Fruit fly (Drosophila melanogaster) whole organism, wandering third instar larva: ENCODE data around the gene Atg4b.

Source experiments
- Abd-B ChIP-seq: fragments of >200 bp; optimal IDR thresholded peaks from 2 replicates; lab custom pipeline; 2017; ENCODE audit warnings: missing biosample characterization, missing genetic modification characterization
- CG32264 ChIP-seq: fragments of 200-800 bp; sonication (Bioruptor generic); optimal IDR thresholded peaks from 2 replicates; lab custom pipeline; 2016; ENCODE audit warnings: missing biosample characterization, missing genetic modification characterization
- CG9705 ChIP-seq: fragments of 200-800 bp; sonication (Bioruptor generic); optimal IDR thresholded peaks from 2 replicates; lab custom pipeline; 2018; ENCODE audit warnings: missing biosample characterization, mild to moderate bottlenecking, missing genetic modification characterization
- CrebA ChIP-seq: fragments of 200-800 bp; sonication (Bioruptor generic); optimal IDR thresholded peaks from 2 replicates; lab custom pipeline; 2016; ENCODE audit warnings: missing biosample characterization, mild to moderate bottlenecking, missing genetic modification characterization, borderline replicate concordance
- Dfd ChIP-seq: fragments of >200 bp; optimal IDR thresholded peaks from 2 replicates; lab custom pipeline; 2017; ENCODE audit warnings: missing biosample characterization, missing genetic modification characterization
- Dif ChIP-seq: fragments of 200-275, 200-300 bp; sonication (Bioruptor generic); optimal IDR thresholded peaks from 2 replicates; lab custom pipeline; 2018; ENCODE audit warnings: missing biosample characterization, missing genetic modification characterization; ENCODE audit not compliant: partially characterized antibody
- GATAd ChIP-seq: sonication (Bioruptor generic); optimal IDR thresholded peaks from 2 replicates; lab custom pipeline; 2016; ENCODE audit warnings: missing biosample characterization, missing genetic modification characterization
- HLH106 ChIP-seq: fragments of 200-800 bp; optimal IDR thresholded peaks from 3 replicates; lab custom pipeline; 2019; ENCODE audit warnings: missing biosample characterization, mild to moderate bottlenecking, missing genetic modification characterization, moderate library complexity
- Hnf4 ChIP-seq: fragments of 200-800 bp; sonication (Bioruptor generic); optimal IDR thresholded peaks from 2 replicates; lab custom pipeline; 2016; ENCODE audit warnings: missing biosample characterization, mild to moderate bottlenecking, missing genetic modification characterization
- Hr78 ChIP-seq: fragments of >200 bp; optimal IDR thresholded peaks from 2 replicates; lab custom pipeline; 2017; ENCODE audit warnings: missing biosample characterization, missing genetic modification characterization
- Hr83 ChIP-seq: fragments of 200-300 bp; sonication (Bioruptor generic); optimal IDR thresholded peaks from 2 replicates; lab custom pipeline; 2016; ENCODE audit warnings: missing biosample characterization, mild to moderate bottlenecking, missing genetic modification characterization, moderate library complexity; ENCODE audit not compliant: poor library complexity, severe bottlenecking
- Jra ChIP-seq: sonication (Bioruptor generic); optimal IDR thresholded peaks from 2 replicates; lab custom pipeline; 2016; ENCODE audit warnings: missing biosample characterization, missing genetic modification characterization
- Mio ChIP-seq: sonication (Bioruptor generic); optimal IDR thresholded peaks from 2 replicates; lab custom pipeline; 2016; ENCODE audit warnings: missing biosample characterization, missing genetic modification characterization
- Myc ChIP-seq: fragments of >200 bp; optimal IDR thresholded peaks from 2 replicates; lab custom pipeline; 2017
- N ChIP-seq: fragments of >200 bp; optimal IDR thresholded peaks from 2 replicates; lab custom pipeline; 2018; ENCODE audit warnings: missing biosample characterization, missing external identifiers, missing genetic modification characterization
- OdsH ChIP-seq: fragments of 200-800 bp; sonication (Bioruptor generic); optimal IDR thresholded peaks from 2 replicates; lab custom pipeline; 2016; ENCODE audit warnings: missing biosample characterization, mild to moderate bottlenecking, missing genetic modification characterization
- Rel ChIP-seq, 2 experiments: fragments of 200-800 bp; sonication (Bioruptor generic) in 1 of 2; optimal IDR thresholded peaks; 2 replicates in 1 of 2; 3 replicates in 1 of 2; lab custom pipeline; 2016 to 2019; ENCODE audit warnings: mild to moderate bottlenecking in 2 of 2, missing biosample characterization in 2 of 2, missing genetic modification characterization in 2 of 2, moderate library complexity in 1 of 2
- Sp1 ChIP-seq: fragments of 200-800 bp; sonication (Bioruptor generic); optimal IDR thresholded peaks from 3 replicates; lab custom pipeline; 2019; ENCODE audit warnings: missing biosample characterization, mild to moderate bottlenecking, missing genetic modification characterization, moderate library complexity
- Vsx2 ChIP-seq: fragments of 200-300, 225-300 bp; sonication (Bioruptor generic); optimal IDR thresholded peaks from 2 replicates; lab custom pipeline; 2018; ENCODE audit warnings: missing biosample characterization, missing genetic modification characterization; ENCODE audit not compliant: partially characterized antibody
- br ChIP-seq: fragments of 200-800 bp; sonication (Bioruptor generic); optimal IDR thresholded peaks from 2 replicates; lab custom pipeline; 2016; ENCODE audit warnings: missing biosample characterization, missing genetic modification characterization
- brk ChIP-seq: fragments of 200-800 bp; sonication (Bioruptor generic); optimal IDR thresholded peaks from 2 replicates; lab custom pipeline; 2016; ENCODE audit warnings: missing biosample characterization, mild to moderate bottlenecking, missing genetic modification characterization
- dl ChIP-seq, 2 experiments: fragments of 175-275, 200-275 bp in 1 of 2; fragments of 200-275 bp in 1 of 2; sonication (Bioruptor generic); optimal IDR thresholded peaks; lab custom pipeline; 2018; ENCODE audit warnings: mild to moderate bottlenecking in 2 of 2, missing biosample characterization in 2 of 2, missing genetic modification characterization in 2 of 2, moderate library complexity in 2 of 2; ENCODE audit not compliant: partially characterized antibody in 2 of 2, insufficient read depth in 1 of 2
- dmrt93B ChIP-seq: fragments of 200-800 bp; sonication (Bioruptor generic); optimal IDR thresholded peaks from 2 replicates; lab custom pipeline; 2018; ENCODE audit warnings: missing biosample characterization, mild to moderate bottlenecking, missing genetic modification characterization
- dsf ChIP-seq: sonication (Bioruptor generic); optimal IDR thresholded peaks from 2 replicates; lab custom pipeline; 2016; ENCODE audit warnings: missing biosample characterization, missing genetic modification characterization, borderline replicate concordance
- ey ChIP-seq: fragments of 200-800 bp; sonication (Bioruptor generic); optimal IDR thresholded peaks from 2 replicates; lab custom pipeline; 2016; ENCODE audit warnings: missing biosample characterization, missing genetic modification characterization
- foxo ChIP-seq, 2 experiments: fragments of 200-800 bp; sonication (Bioruptor generic); optimal IDR thresholded peaks; 2 replicates in 1 of 2; 3 replicates in 1 of 2; lab custom pipeline; 2016 to 2017; ENCODE audit warnings: missing biosample characterization in 2 of 2, missing genetic modification characterization in 2 of 2
- fru ChIP-seq: fragments of 200-800 bp; sonication (Bioruptor generic); optimal IDR thresholded peaks from 3 replicates; lab custom pipeline; 2016; ENCODE audit warnings: missing biosample characterization, mild to moderate bottlenecking, missing genetic modification characterization
- h ChIP-seq: fragments of 200-800 bp; sonication (Bioruptor generic); optimal IDR thresholded peaks from 3 replicates; lab custom pipeline; 2016; ENCODE audit warnings: missing biosample characterization, mild to moderate bottlenecking, missing genetic modification characterization
- jim ChIP-seq: fragments of 175-275, 200-325 bp; sonication (Bioruptor generic); optimal IDR thresholded peaks from 2 replicates; lab custom pipeline; 2016; ENCODE audit warnings: missing biosample characterization, mild to moderate bottlenecking, missing genetic modification characterization
- lola ChIP-seq: fragments of >200 bp; optimal IDR thresholded peaks from 2 replicates; lab custom pipeline; 2017; ENCODE audit warnings: missing biosample characterization, missing genetic modification characterization
- pan ChIP-seq: fragments of >200 bp; optimal IDR thresholded peaks from 2 replicates; lab custom pipeline; 2017
- psq ChIP-seq: fragments of 200-800 bp; sonication (Bioruptor generic); optimal IDR thresholded peaks from 3 replicates; lab custom pipeline; 2017; ENCODE audit warnings: missing biosample characterization, mild to moderate bottlenecking, missing genetic modification characterization, moderate library complexity
- rgr ChIP-seq: fragments of 200-800 bp; sonication (Bioruptor generic); optimal IDR thresholded peaks from 3 replicates; lab custom pipeline; 2016; ENCODE audit warnings: missing biosample characterization, mild to moderate bottlenecking, missing genetic modification characterization
- sage ChIP-seq: fragments of 200-800 bp; sonication (Bioruptor generic); optimal IDR thresholded peaks from 2 replicates; lab custom pipeline; 2016; ENCODE audit warnings: missing biosample characterization, mild to moderate bottlenecking, missing genetic modification characterization
- sv ChIP-seq: fragments of 200-800 bp; sonication (Bioruptor generic); optimal IDR thresholded peaks from 3 replicates; lab custom pipeline; 2016; ENCODE audit warnings: missing biosample characterization, missing genetic modification characterization
- tai ChIP-seq: sonication (Bioruptor generic); optimal IDR thresholded peaks from 2 replicates; lab custom pipeline; 2016; ENCODE audit warnings: missing biosample characterization, missing genetic modification characterization
- usp ChIP-seq: fragments of >200 bp; optimal IDR thresholded peaks from 2 replicates; lab custom pipeline; 2017; ENCODE audit warnings: missing biosample characterization, missing genetic modification characterization
- woc ChIP-seq: sonication (Bioruptor generic); optimal IDR thresholded peaks from 2 replicates; lab custom pipeline; 2016; ENCODE audit warnings: missing biosample characterization, mild to moderate bottlenecking, missing genetic modification characterization

Atg4b gene

dm6 chr3R:15354019-15354418 is 2.7 kb downstream of the Atg4b start:
- TF ChIP-seq rgr (GFP tag; lab: Kevin White, UChicago), result no peak
- TF ChIP-seq Myc (lab: Kevin White, UChicago), result no peak
- TF ChIP-seq br, result no peak
- no peak for TF ChIP-seq OdsH
- TF ChIP-seq Dfd (GFP tag; lab: Kevin White, UChicago), result no peak
- no peak for TF ChIP-seq CG32264 (GFP tag; lab: Kevin White, UChicago)
- TF ChIP-seq CG9705 (GFP tag; lab: Kevin White, UChicago), result no peak
- TF ChIP-seq jim (GFP tag; lab: Kevin White, UChicago), result no peak
- no peak for TF ChIP-seq lola
- no peak for TF ChIP-seq tai
- no peak for TF ChIP-seq pan
- no peak for TF ChIP-seq HLH106
- TF ChIP-seq Hr78 (GFP tag; lab: Kevin White, UChicago), result no peak
- TF ChIP-seq ey (GFP tag; lab: Kevin White, UChicago), result no peak
- no peak for TF ChIP-seq Mio (GFP tag; lab: Kevin White, UChicago)
- TF ChIP-seq Rel (GFP tag; optimal IDR thresholded peaks at IDR 0.05; lab: Kevin White, UChicago), result no peak
- TF ChIP-seq Rel (tag; optimal IDR thresholded peaks at IDR 0.05; lab: Kevin White, UChicago), result no peak
- no peak for TF ChIP-seq usp (GFP tag; lab: Kevin White, UChicago)

- TF ChIP-seq Rel (GFP tag; optimal IDR thresholded peaks at IDR 0.05; lab: Kevin White, UChicago), result no peak
- TF ChIP-seq Rel (tag; optimal IDR thresholded peaks at IDR 0.05; lab: Kevin White, UChicago), result peak; percentile 51
- TF ChIP-seq psq (GFP tag; lab: Kevin White, UChicago), result peak; percentile 51
- TF ChIP-seq fru, result no peak
- TF ChIP-seq CG9705 (GFP tag; lab: Kevin White, UChicago), result peak; percentile 56
- no peak for TF ChIP-seq Dfd (GFP tag; lab: Kevin White, UChicago)
- peak; percentile 67 for TF ChIP-seq HLH106
- TF ChIP-seq tai, result no peak
- no peak for TF ChIP-seq usp (GFP tag; lab: Kevin White, UChicago)
- TF ChIP-seq Sp1 (GFP tag; lab: Kevin White, UChicago), result peak; percentile 29
- no peak for TF ChIP-seq ey (GFP tag; lab: Kevin White, UChicago)
- no peak for TF ChIP-seq Mio (GFP tag; lab: Kevin White, UChicago)
- TF ChIP-seq pan, result no peak
- TF ChIP-seq CG32264 (GFP tag; lab: Kevin White, UChicago), result no peak
- TF ChIP-seq N (GFP tag; lab: Kevin White, UChicago), result no peak
- no peak for TF ChIP-seq Abd-B (GFP tag; lab: Kevin White, UChicago)
- no peak for TF ChIP-seq Jra (GFP tag; lab: Kevin White, UChicago)
- TF ChIP-seq dl (GFP tag; optimal IDR thresholded peaks at IDR 0.05; lab: Kevin White, UChicago; ENCODE audit: insufficient read depth in 1 of 2, partially characterized antibody in 2 of 2), result no peak
- TF ChIP-seq Hnf4 (GFP tag; lab: Kevin White, UChicago), result no peak
- TF ChIP-seq br, result no peak
- no peak for TF ChIP-seq dmrt93B
- TF ChIP-seq h, result peak; percentile 49
- no peak for TF ChIP-seq Vsx2
- no peak for TF ChIP-seq sage (GFP tag; lab: Kevin White, UChicago)
- no peak for TF ChIP-seq sv
- no peak for TF ChIP-seq lola
- TF ChIP-seq brk (GFP tag; lab: Kevin White, UChicago), result no peak
- TF ChIP-seq dsf (GFP tag; lab: Kevin White, UChicago), result no peak
- TF ChIP-seq GATAd (GFP tag; lab: Kevin White, UChicago), result no peak
- peak; percentile 70 for TF ChIP-seq rgr (GFP tag; lab: Kevin White, UChicago)
- no peak for TF ChIP-seq Dif (GFP tag; lab: Kevin White, UChicago)
- TF ChIP-seq Myc (lab: Kevin White, UChicago), result peak; percentile 87
- TF ChIP-seq OdsH, result peak; percentile 11
- TF ChIP-seq foxo (GFP tag; optimal IDR thresholded peaks at IDR 0.05; lab: Kevin White, UChicago), result peak in 1 of 2 experiments; percentile 66
- TF ChIP-seq Hr78 (GFP tag; lab: Kevin White, UChicago), result no peak
- peak; percentile 23 for TF ChIP-seq Hr83
- TF ChIP-seq jim (GFP tag; lab: Kevin White, UChicago), result no peak
- no peak for TF ChIP-seq CrebA
- TF ChIP-seq woc (GFP tag; lab: Kevin White, UChicago), result peak; percentile 71
These were observed 5.7 kb downstream of the Atg4b start, which contains the start of the genes Trs33 and Tmtc4 for dm6 chr3R:15350993-15351426. Trs33 (minus strand) TSS chr3R:15350995. Tmtc4 (plus strand) TSS chr3R:15351225.
